Fruit fly (Drosophila melanogaster) Kc167 (cell line): Measurements from ENCODE around the gene Aef1.

Experiments used
- Myc ChIP-seq: fragments of >200 bp; optimal IDR thresholded peaks from 2 replicates; lab custom pipeline; 2017; ENCODE audit warnings: missing external identifiers
- Sin3A ChIP-seq: fragments of >200 bp; optimal IDR thresholded peaks from 2 replicates; lab custom pipeline; 2018; ENCODE audit warnings: missing external identifiers
- h ChIP-seq: fragments of >200 bp; optimal IDR thresholded peaks from 3 replicates; lab custom pipeline; 2018; ENCODE audit warnings: missing external identifiers
- insv ChIP-seq: fragments of >200 bp; optimal IDR thresholded peaks from 3 replicates; lab custom pipeline; 2018; ENCODE audit warnings: missing external identifiers
- psq ChIP-seq: fragments of >200 bp; optimal IDR thresholded peaks from 2 replicates; lab custom pipeline; 2017; ENCODE audit warnings: missing external identifiers
- ttk ChIP-seq: sonication (Bioruptor generic); optimal IDR thresholded peaks from 2 replicates; lab custom pipeline; 2017; ENCODE audit warnings: missing external identifiers

Aef1 gene

dm6 chr3L:21417884-21418536 lies 15.2 kb upstream of the Aef1 start:
- no peak for TF ChIP-seq insv (lab: Kevin White, UChicago)
- no peak for TF ChIP-seq h
- TF ChIP-seq psq (lab: Kevin White, UChicago), result no peak
- no peak for TF ChIP-seq Sin3A (lab: Kevin White, UChicago)
- TF ChIP-seq Myc (lab: Kevin White, UChicago), result no peak
- no peak for TF ChIP-seq ttk (lab: Kevin White, UChicago)

- TF ChIP-seq insv (lab: Kevin White, UChicago) (no peak), ttk (lab: Kevin White, UChicago) (no peak), h (no peak), Sin3A (lab: Kevin White, UChicago) (no peak), Myc (lab: Kevin White, UChicago) (no peak), psq (lab: Kevin White, UChicago) (no peak)
These were observed 5.7 kb upstream of the Aef1 start, which contains the start of gene CG33288 for dm6 chr3L:21427490-21427889. Gene CG33288, plus strand, starts transcription at chr3L:21427790.

- no peak for TF ChIP-seq insv (lab: Kevin White, UChicago)
- TF ChIP-seq Myc (lab: Kevin White, UChicago), result no peak
- TF ChIP-seq h, result no peak
- TF ChIP-seq Sin3A (lab: Kevin White, UChicago), result no peak
- TF ChIP-seq ttk (lab: Kevin White, UChicago), result no peak
- TF ChIP-seq psq (lab: Kevin White, UChicago), result no peak
These were observed 642 bp downstream of the Aef1 start for dm6 chr3L:21433744-21434384.

dm6 chr3L:21436089-21436488 lies 2.9 kb downstream of the Aef1 start:
- TF ChIP-seq ttk (lab: Kevin White, UChicago) (no peak), h (no peak), Sin3A (lab: Kevin White, UChicago) (no peak), insv (lab: Kevin White, UChicago) (no peak), psq (lab: Kevin White, UChicago) (no peak), Myc (lab: Kevin White, UChicago) (no peak)

- TF ChIP-seq insv (lab: Kevin White, UChicago), result no peak
- no peak for TF ChIP-seq Myc (lab: Kevin White, UChicago)
- TF ChIP-seq psq (lab: Kevin White, UChicago), result no peak
- TF ChIP-seq Sin3A (lab: Kevin White, UChicago), result no peak
These were observed 8.1 kb downstream of the Aef1 start, which contains the start of gene CG5664 for dm6 chr3L:21441216-21441813. Gene CG5664, minus strand, starts transcription at chr3L:21441363.

dm6 chr3L:21444719-21445118 lies 11.5 kb downstream of the Aef1 start, which contains the start of gene Alp1:
Gene Alp1, minus strand, starts transcription at chr3L:21444819.
- no peak for TF ChIP-seq h
- TF ChIP-seq psq (lab: Kevin White, UChicago), result no peak
- TF ChIP-seq Sin3A (lab: Kevin White, UChicago), result no peak

dm6 chr3L:21445704-21446103 lies 12.5 kb downstream of the Aef1 start, which contains the start of gene Syx7:
Gene Syx7, plus strand, starts transcription at chr3L:21445834.
- no peak for TF ChIP-seq Sin3A (lab: Kevin White, UChicago)
- TF ChIP-seq Myc (lab: Kevin White, UChicago), result no peak
- TF ChIP-seq h, result no peak
- no peak for TF ChIP-seq ttk (lab: Kevin White, UChicago)
- TF ChIP-seq psq (lab: Kevin White, UChicago), result no peak
- TF ChIP-seq insv (lab: Kevin White, UChicago), result no peak

- TF ChIP-seq psq (lab: Kevin White, UChicago) (no peak), ttk (lab: Kevin White, UChicago) (no peak), insv (lab: Kevin White, UChicago) (no peak), Sin3A (lab: Kevin White, UChicago) (no peak), h (no peak), Myc (lab: Kevin White, UChicago) (no peak)
These were observed 16.1 kb downstream of the Aef1 start for dm6 chr3L:21449336-21449735.

- TF ChIP-seq Myc (lab: Kevin White, UChicago), result no peak
- TF ChIP-seq h, result no peak
- TF ChIP-seq psq (lab: Kevin White, UChicago), result no peak
- TF ChIP-seq Sin3A (lab: Kevin White, UChicago), result no peak
- no peak for TF ChIP-seq insv (lab: Kevin White, UChicago)
- TF ChIP-seq ttk (lab: Kevin White, UChicago), result no peak
These were observed 17.3 kb downstream of the Aef1 start for dm6 chr3L:21450486-21450885.

- TF ChIP-seq psq (lab: Kevin White, UChicago), result no peak
- no peak for TF ChIP-seq ttk (lab: Kevin White, UChicago)
- no peak for TF ChIP-seq insv (lab: Kevin White, UChicago)
- no peak for TF ChIP-seq h
- no peak for TF ChIP-seq Myc (lab: Kevin White, UChicago)
- TF ChIP-seq Sin3A (lab: Kevin White, UChicago), result no peak
These were observed 20.4 kb downstream of the Aef1 start for dm6 chr3L:21453623-21454022.

- no peak for TF ChIP-seq ttk (lab: Kevin White, UChicago)
- TF ChIP-seq psq (lab: Kevin White, UChicago), result no peak
- no peak for TF ChIP-seq Sin3A (lab: Kevin White, UChicago)
- TF ChIP-seq insv (lab: Kevin White, UChicago), result no peak
- TF ChIP-seq Myc (lab: Kevin White, UChicago), result no peak
- TF ChIP-seq h, result no peak
These were observed 22.0 kb downstream of the Aef1 start for dm6 chr3L:21455196-21455595.
